Fruit fly (Drosophila melanogaster) whole organism, embryonic: Measurements from ENCODE around the gene rictor.
A peak's percentile ranks its signal among the peaks of the same experiment; 100 is the strongest.

Experiments
- Adf1 ChIP-seq: fragments of 200-800 bp; sonication (Bioruptor generic); IDR thresholded peaks from 2 replicates; pipeline ENCODE4 v1.3.6; 2022; ENCODE audit warnings: missing biosample characterization, missing genetic modification characterization
- CG10274 ChIP-seq: fragments of 200-800 bp; sonication (Bioruptor generic); optimal IDR thresholded peaks from 3 replicates; lab custom pipeline; 2017; ENCODE audit warnings: missing biosample characterization, mild to moderate bottlenecking, missing genetic modification characterization
- CG10321 ChIP-seq: fragments of 200-800 bp; sonication (Bioruptor generic); IDR thresholded peaks from 2 replicates; pipeline ENCODE4 v1.3.6; 2022; ENCODE audit warnings: missing biosample characterization, missing genetic modification characterization
- CG12299 ChIP-seq: fragments of 200-800 bp; sonication (Bioruptor generic); optimal IDR thresholded peaks from 2 replicates; lab custom pipeline; 2018; ENCODE audit warnings: missing biosample characterization, mild to moderate bottlenecking, missing genetic modification characterization
- CG12942 ChIP-seq: fragments of 200-800 bp; sonication (Bioruptor generic); optimal IDR thresholded peaks from 3 replicates; lab custom pipeline; 2016; ENCODE audit warnings: missing biosample characterization, missing genetic modification characterization
- CG13287 ChIP-seq: fragments of 200-800 bp; sonication (Bioruptor generic); IDR thresholded peaks from 2 replicates; pipeline ENCODE4 v1.3.6; 2022; ENCODE audit warnings: missing biosample characterization, missing genetic modification characterization; ENCODE audit not compliant: partially characterized antibody
- CG15479 ChIP-seq: fragments of 200-800 bp; sonication (Bioruptor generic); optimal IDR thresholded peaks from 3 replicates; lab custom pipeline; 2019; ENCODE audit warnings: missing biosample characterization, mild to moderate bottlenecking, missing genetic modification characterization, moderate library complexity
- CG17912 ChIP-seq: fragments of 200-800 bp; sonication (Bioruptor generic); optimal IDR thresholded peaks from 2 replicates; lab custom pipeline; 2018; ENCODE audit warnings: missing biosample characterization, mild to moderate bottlenecking, missing genetic modification characterization
- CG1832 ChIP-seq: fragments of 200-800 bp; sonication (Bioruptor generic); optimal IDR thresholded peaks from 2 replicates; lab custom pipeline; 2017; ENCODE audit warnings: missing biosample characterization, mild to moderate bottlenecking, missing genetic modification characterization, inconsistent platforms
- CG18619 ChIP-seq: fragments of 200-800 bp; sonication (Bioruptor generic); optimal IDR thresholded peaks from 3 replicates; lab custom pipeline; 2017; ENCODE audit warnings: missing biosample characterization, mild to moderate bottlenecking, missing genetic modification characterization
- CG3838 ChIP-seq: fragments of 200-800 bp; sonication (Bioruptor generic); optimal IDR thresholded peaks from 3 replicates; lab custom pipeline; 2016; ENCODE audit warnings: missing biosample characterization, missing genetic modification characterization
- CG4328 ChIP-seq: fragments of 200-800 bp; sonication (Bioruptor generic); optimal IDR thresholded peaks from 3 replicates; lab custom pipeline; 2017; ENCODE audit warnings: missing biosample characterization, missing genetic modification reagents, missing genetic modification characterization
- CG6254 ChIP-seq: fragments of 200-800 bp; sonication (Bioruptor generic); optimal IDR thresholded peaks from 3 replicates; lab custom pipeline; 2017; ENCODE audit warnings: mild to moderate bottlenecking, missing biosample characterization, missing genetic modification reagents, missing genetic modification characterization
- CG6272 ChIP-seq: fragments of 200-800 bp; sonication (Bioruptor generic); IDR thresholded peaks from 2 replicates; pipeline ENCODE4 v1.3.6; 2022; ENCODE audit warnings: missing biosample characterization, missing genetic modification characterization
- CG6689 ChIP-seq: fragments of 200-800 bp; sonication (Bioruptor generic); IDR thresholded peaks from 2 replicates; pipeline ENCODE4 v1.3.6; 2022; ENCODE audit warnings: missing biosample characterization, missing genetic modification characterization
- CG7839 ChIP-seq: fragments of 200-800 bp; sonication (Bioruptor generic); optimal IDR thresholded peaks from 3 replicates; lab custom pipeline; 2018; ENCODE audit warnings: missing biosample characterization, mild to moderate bottlenecking, missing genetic modification characterization, moderate library complexity
- CG8944 ChIP-seq: fragments of 200-800 bp; sonication (Bioruptor generic); optimal IDR thresholded peaks from 3 replicates; lab custom pipeline; 2016; ENCODE audit warnings: missing biosample characterization, missing genetic modification characterization
- Fer3 ChIP-seq: fragments of 200-800 bp; sonication (Bioruptor generic); optimal IDR thresholded peaks from 2 replicates; lab custom pipeline; 2018; ENCODE audit warnings: missing biosample characterization, mild to moderate bottlenecking, missing genetic modification characterization, moderate library complexity
- H15 ChIP-seq: fragments of 200-800 bp; sonication (Bioruptor generic); IDR thresholded peaks from 3 replicates; pipeline ENCODE4 v1.3.6; 2022; ENCODE audit warnings: missing biosample characterization, missing genetic modification characterization
- HLH4C ChIP-seq: fragments of 200-800 bp; sonication (Bioruptor generic); IDR thresholded peaks from 3 replicates; pipeline ENCODE4 v1.3.6; 2022; ENCODE audit warnings: missing biosample characterization, missing genetic modification characterization; ENCODE audit not compliant: partially characterized antibody
- Hsf ChIP-seq: fragments of 200-800 bp; sonication (Bioruptor generic); optimal IDR thresholded peaks from 3 replicates; lab custom pipeline; 2016; ENCODE audit warnings: missing biosample characterization, missing genetic modification characterization
- Lpt ChIP-seq: fragments of >200 bp; optimal IDR thresholded peaks from 2 replicates; lab custom pipeline; 2018; ENCODE audit warnings: missing biosample characterization, missing genetic modification characterization
- Meics ChIP-seq: fragments of 200-800 bp; sonication (Bioruptor generic); optimal IDR thresholded peaks from 2 replicates; lab custom pipeline; 2017; ENCODE audit warnings: missing biosample characterization, mild to moderate bottlenecking, missing genetic modification characterization
- Nf-YB ChIP-seq: fragments of 200-800 bp; sonication (Bioruptor generic); optimal IDR thresholded peaks from 3 replicates; lab custom pipeline; 2019; ENCODE audit warnings: missing biosample characterization, mild to moderate bottlenecking, missing genetic modification characterization, moderate library complexity
- PHDP ChIP-seq: fragments of 200-800 bp; sonication (Bioruptor generic); optimal IDR thresholded peaks from 3 replicates; lab custom pipeline; 2018; ENCODE audit warnings: missing biosample characterization, mild to moderate bottlenecking, missing genetic modification characterization, moderate library complexity
- al ChIP-seq: fragments of 200-800 bp; sonication (Bioruptor generic); IDR thresholded peaks from 2 replicates; pipeline ENCODE4 v1.3.6; 2022; ENCODE audit warnings: missing biosample characterization, missing genetic modification characterization
- aop ChIP-seq: fragments of 200-800 bp; sonication (Bioruptor generic); IDR thresholded peaks from 2 replicates; pipeline ENCODE4 v1.3.6; 2022; ENCODE audit warnings: missing biosample characterization, missing genetic modification characterization
- br ChIP-seq: fragments of >200 bp; optimal IDR thresholded peaks from 2 replicates; lab custom pipeline; 2017
- croc ChIP-seq: fragments of 200-800 bp; sonication (Bioruptor generic); conservative IDR thresholded peaks from 3 replicates; pipeline ENCODE4 v1.3.6; 2022; ENCODE audit warnings: missing biosample characterization, missing genetic modification characterization
- da ChIP-seq: fragments of 200-800 bp; sonication (Bioruptor generic); optimal IDR thresholded peaks from 2 replicates; lab custom pipeline; 2016; ENCODE audit warnings: missing biosample characterization, missing genetic modification characterization
- dpn ChIP-seq, 2 experiments: fragments of 200-800 bp; sonication (Bioruptor generic); optimal IDR thresholded peaks; 3 replicates each; lab custom pipeline; 2016; ENCODE audit warnings: missing biosample characterization in 2 of 2, missing genetic modification characterization in 2 of 2
- ftz-f1 ChIP-seq: fragments of 200-800 bp; sonication (Bioruptor generic); optimal IDR thresholded peaks from 2 replicates; lab custom pipeline; 2016; ENCODE audit warnings: missing biosample characterization, missing genetic modification characterization
- gcm2 ChIP-seq: fragments of 200-800 bp; sonication (Bioruptor generic); optimal IDR thresholded peaks from 2 replicates; lab custom pipeline; 2016; ENCODE audit warnings: missing biosample characterization, missing genetic modification characterization
- gem ChIP-seq: fragments of 200-800 bp; sonication (Bioruptor generic); optimal IDR thresholded peaks from 2 replicates; lab custom pipeline; 2019; ENCODE audit warnings: missing biosample characterization, mild to moderate bottlenecking, missing genetic modification characterization, moderate library complexity
- gfzf ChIP-seq: fragments of 200-800 bp; sonication (Bioruptor generic); optimal IDR thresholded peaks from 2 replicates; lab custom pipeline; 2016; ENCODE audit warnings: missing biosample characterization, mild to moderate bottlenecking, missing genetic modification characterization, moderate library complexity
- insv ChIP-seq, 2 experiments: fragments of 200-800 bp; sonication (Bioruptor generic); optimal IDR thresholded peaks; 3 replicates each; lab custom pipeline; 2016 to 2018; ENCODE audit warnings: missing biosample characterization in 2 of 2, missing genetic modification characterization in 2 of 2
- inv ChIP-seq: fragments of 200-800 bp; sonication (Bioruptor generic); IDR thresholded peaks from 2 replicates; pipeline ENCODE4 v1.3.6; 2022; ENCODE audit warnings: missing biosample characterization, missing genetic modification characterization; ENCODE audit not compliant: partially characterized antibody
- kah ChIP-seq: fragments of 200-800 bp; sonication (Bioruptor generic); optimal IDR thresholded peaks from 2 replicates; lab custom pipeline; 2018; ENCODE audit warnings: missing biosample characterization, mild to moderate bottlenecking, missing genetic modification characterization
- klu ChIP-seq: fragments of 200-800 bp; sonication (Bioruptor generic); IDR thresholded peaks from 2 replicates; pipeline ENCODE4 v1.3.6; 2022; ENCODE audit warnings: missing biosample characterization, missing genetic modification characterization
- nom ChIP-seq: fragments of 200-800 bp; sonication (Bioruptor generic); optimal IDR thresholded peaks from 2 replicates; lab custom pipeline; 2017; ENCODE audit warnings: missing biosample characterization, missing genetic modification characterization, mild to moderate bottlenecking, moderate library complexity, missing genetic modification reagents
- pnt ChIP-seq: fragments of 200-800 bp; sonication (Bioruptor generic); optimal IDR thresholded peaks from 3 replicates; lab custom pipeline; 2016; ENCODE audit warnings: missing biosample characterization, missing genetic modification characterization
- pzg ChIP-seq: fragments of 200-800 bp; sonication (Bioruptor generic); optimal IDR thresholded peaks from 3 replicates; lab custom pipeline; 2018; ENCODE audit warnings: missing biosample characterization, mild to moderate bottlenecking, missing genetic modification characterization, moderate library complexity
- sima ChIP-seq: fragments of 200-800 bp; sonication (Bioruptor generic); optimal IDR thresholded peaks from 2 replicates; lab custom pipeline; 2016; ENCODE audit warnings: missing biosample characterization, missing genetic modification characterization
- sob ChIP-seq: fragments of 200-800 bp; sonication (Bioruptor generic); IDR thresholded peaks from 2 replicates; pipeline ENCODE4 v1.3.6; 2022; ENCODE audit warnings: missing biosample characterization, missing genetic modification characterization
- trem ChIP-seq: fragments of 200-800 bp; optimal IDR thresholded peaks from 3 replicates; lab custom pipeline; 2019; ENCODE audit warnings: missing biosample characterization, mild to moderate bottlenecking, missing genetic modification characterization, moderate library complexity
- tx ChIP-seq: fragments of 200-800 bp; sonication (Bioruptor generic); optimal IDR thresholded peaks from 2 replicates; lab custom pipeline; 2016; ENCODE audit warnings: missing biosample characterization, missing genetic modification characterization
- zen ChIP-seq: fragments of 200-800 bp; sonication (Bioruptor generic); optimal IDR thresholded peaks from 3 replicates; lab custom pipeline; 2018; ENCODE audit warnings: missing biosample characterization, mild to moderate bottlenecking, missing genetic modification characterization, moderate library complexity

rictor gene

dm6 chrX:19289318-19289970 lies 28.4 kb upstream of the rictor start (continued):
- peak; percentile 89 for TF ChIP-seq gem (tag; lab: Kevin White, UChicago)
- TF ChIP-seq sima: peak; percentile 42
- no peak for TF ChIP-seq inv (GFP tag; lab: Robert Waterston, UW)
- TF ChIP-seq kah (GFP tag; lab: Kevin White, UChicago): peak; percentile 85
- peak; percentile 79 for TF ChIP-seq CG12942 (GFP tag; lab: Kevin White, UChicago)
- TF ChIP-seq CG4328 (GFP tag; lab: Kevin White, UChicago): peak; percentile 77
- TF ChIP-seq CG10321 (GFP tag; lab: Robert Waterston, UW): no peak
- TF ChIP-seq Lpt (GFP tag; lab: Kevin White, UChicago): no peak
- peak; percentile 83 for TF ChIP-seq CG6272
- peak; percentile 90 for TF ChIP-seq CG17912 (GFP tag; lab: Kevin White, UChicago)
- peak; percentile 66 for TF ChIP-seq al
- no peak for TF ChIP-seq HLH4C (GFP tag; lab: Robert Waterston, UW)
- peak; percentile 69 for TF ChIP-seq klu (GFP tag; lab: Robert Waterston, UW)
- TF ChIP-seq Adf1 (GFP tag; lab: Robert Waterston, UW): peak; percentile 12; the same call in 1 of the 2 replicates
- TF ChIP-seq da: peak; percentile 34
- peak; percentile 65 for TF ChIP-seq CG6254
- TF ChIP-seq aop (GFP tag; lab: Robert Waterston, UW): peak; percentile 80
- peak; percentile 93 for TF ChIP-seq H15 (GFP tag; lab: Robert Waterston, UW)
- TF ChIP-seq CG3838 (GFP tag; lab: Kevin White, UChicago): peak; percentile 53
- TF ChIP-seq CG18619 (GFP tag; lab: Kevin White, UChicago): peak; percentile 73
- TF ChIP-seq trem (tag; lab: Kevin White, UChicago): peak; percentile 61
- TF ChIP-seq croc (GFP tag; lab: Robert Waterston, UW): peak; percentile 85
- TF ChIP-seq CG13287 (GFP tag; lab: Robert Waterston, UW): no peak
- TF ChIP-seq CG15479 (GFP tag; lab: Kevin White, UChicago): no peak
- TF ChIP-seq br (lab: Kevin White, UChicago): no peak
- peak; percentile 82 for TF ChIP-seq CG8944 (GFP tag; lab: Kevin White, UChicago)
- TF ChIP-seq pzg (GFP tag; lab: Kevin White, UChicago): no peak
- TF ChIP-seq dpn (GFP tag; optimal IDR thresholded peaks at IDR 0.05; lab: Kevin White, UChicago): peak; percentile 85 to 89
- peak; percentile 70 for TF ChIP-seq Nf-YB
- peak; percentile 89 for TF ChIP-seq Hsf (GFP tag; lab: Kevin White, UChicago)
- peak; percentile 83 for TF ChIP-seq CG12299 (tag; lab: Kevin White, UChicago)
- peak; percentile 86 for TF ChIP-seq PHDP
- TF ChIP-seq nom (GFP tag; lab: Kevin White, UChicago): peak; percentile 94
- TF ChIP-seq ftz-f1 (GFP tag; lab: Kevin White, UChicago): no peak
- peak; percentile 57 for TF ChIP-seq CG10274
- peak; percentile 80 for TF ChIP-seq Meics (GFP tag; lab: Kevin White, UChicago)
- TF ChIP-seq zen (tag; lab: Kevin White, UChicago): peak; percentile 63
- TF ChIP-seq tx (GFP tag; lab: Kevin White, UChicago): peak; percentile 80
- peak; percentile 88 for TF ChIP-seq sob (GFP tag; lab: Robert Waterston, UW)
- peak; percentile 89 for TF ChIP-seq CG6689
- peak; percentile 81 for TF ChIP-seq Fer3 (tag; lab: Kevin White, UChicago)
- peak in 1 of 2 experiments; percentile 6 for TF ChIP-seq insv (GFP tag; optimal IDR thresholded peaks at IDR 0.05; lab: Kevin White, UChicago)
- no peak for TF ChIP-seq gfzf (GFP tag; lab: Kevin White, UChicago)
- peak; percentile 89 for TF ChIP-seq pnt (GFP tag; lab: Kevin White, UChicago)
- TF ChIP-seq CG7839 (tag; lab: Kevin White, UChicago): peak; percentile 90
- no peak for TF ChIP-seq CG1832
- TF ChIP-seq gcm2: peak; percentile 88
- TF ChIP-seq, all 482 proteins: peak for 408
